Worm (Caenorhabditis elegans) whole organism, L2 larva: ENCODE results near the gene T05C12.1.

Experiments used
- nhr-10 ChIP-seq: sonication (generic microtip); optimal IDR thresholded peaks from 2 replicates; lab custom pipeline; 2017; ENCODE audit warnings: missing biosample characterization, missing genetic modification characterization
- nhr-23 ChIP-seq: fragments of 150-350 bp; optimal IDR thresholded peaks from 2 replicates; lab custom pipeline; 2014; ENCODE audit warnings: missing biosample characterization, missing genetic modification reagents, missing genetic modification characterization

DNA sequence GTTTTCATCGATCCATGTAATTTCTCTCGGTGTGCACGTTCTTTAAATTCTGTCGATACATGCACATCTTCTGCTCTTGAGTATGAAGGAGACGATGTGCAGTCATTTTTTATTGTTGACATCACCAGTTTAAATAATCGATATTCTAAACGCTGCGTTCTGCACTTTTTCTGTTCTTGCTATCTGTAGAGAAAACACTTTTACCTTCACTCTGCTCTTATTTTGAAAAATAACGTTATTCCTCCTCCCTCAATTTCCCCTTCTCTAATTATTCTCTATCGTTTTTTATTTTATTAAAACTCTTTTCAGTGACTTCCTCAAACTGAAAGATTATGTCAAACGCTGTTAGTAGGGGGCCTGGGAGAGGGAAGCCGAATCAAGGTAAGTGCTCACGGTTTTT, 43.4 kb downstream of the T05C12.1 start, which contains the start of gene ifg-1:
- no peak for TF ChIP-seq nhr-10 (tag; lab: Kevin White, UChicago)
- no peak for TF ChIP-seq nhr-23
